Worm (Caenorhabditis elegans) whole organism, L4 larva: ENCODE data around the gene Y57E12AL.2.

ENCODE experiments used
- T20F7.1 ChIP-seq: fragments of 200-800 bp; sonication (Bioruptor generic); optimal IDR thresholded peaks from 2 replicates; lab custom pipeline; 2018; ENCODE audit warnings: mild to moderate bottlenecking, missing genetic modification characterization, missing compliant biosample characterization
- Y48G9A.11 ChIP-seq: fragments of 200-800 bp; sonication (Bioruptor generic); IDR thresholded peaks from 2 replicates; pipeline ENCODE4 v1.3.6; 2022; ENCODE audit warnings: missing genetic modification reagents, missing genetic modification characterization, missing compliant biosample characterization
- Y5F2A.4 ChIP-seq: fragments of 200-800 bp; sonication (Bioruptor generic); optimal IDR thresholded peaks from 2 replicates; lab custom pipeline; 2018; ENCODE audit warnings: mild to moderate bottlenecking, missing genetic modification characterization, missing compliant biosample characterization
- Y75B8A.6 ChIP-seq: fragments of 200-800 bp; sonication (Bioruptor generic); IDR thresholded peaks from 2 replicates; pipeline ENCODE4 v1.3.6; 2022; ENCODE audit warnings: missing genetic modification reagents, missing genetic modification characterization, missing compliant biosample characterization
- ZK337.2 ChIP-seq: fragments of 200-800 bp; sonication (Bioruptor generic); IDR thresholded peaks from 2 replicates; pipeline ENCODE4 v1.3.6; 2022; ENCODE audit warnings: missing genetic modification reagents, missing genetic modification characterization, missing compliant biosample characterization
- ZK546.5 ChIP-seq, 2 experiments: sonication (generic microtip); optimal IDR thresholded peaks; 2 replicates each; lab custom pipeline; 2017; ENCODE audit warnings: missing biosample characterization in 2 of 2, missing genetic modification characterization in 2 of 2
- aha-1 ChIP-seq: fragments of 150-350 bp; peaks from one replicate; lab custom pipeline; 2014; ENCODE audit warnings: missing biosample characterization, missing genetic modification characterization
- aly-2 ChIP-seq: sonication (generic microtip); optimal IDR thresholded peaks from 2 replicates; lab custom pipeline; 2018; ENCODE audit warnings: missing biosample characterization, missing genetic modification characterization
- ama-1 ChIP-seq: fragments of 150-350 bp; optimal IDR thresholded peaks from 2 replicates; lab custom pipeline; 2014; ENCODE audit warnings: inconsistent platforms, mixed read lengths
- attf-4 ChIP-seq: sonication (generic microtip); optimal IDR thresholded peaks from 3 replicates; lab custom pipeline; 2017; ENCODE audit warnings: missing biosample characterization, missing genetic modification characterization
- ceh-44 ChIP-seq: fragments of 200-800 bp; sonication (Bioruptor generic); IDR thresholded peaks from 2 replicates; pipeline ENCODE4 v1.3.6; 2022; ENCODE audit warnings: missing genetic modification reagents, missing genetic modification characterization, missing compliant biosample characterization
- ceh-82 ChIP-seq: sonication (generic microtip); optimal IDR thresholded peaks from 2 replicates; lab custom pipeline; 2017; ENCODE audit warnings: missing biosample characterization, missing genetic modification characterization
- daf-8 ChIP-seq: fragments of 200-800 bp; sonication (Bioruptor generic); IDR thresholded peaks from 2 replicates; pipeline ENCODE4 v1.3.6; 2022; ENCODE audit warnings: missing genetic modification characterization, missing compliant biosample characterization
- dmd-6 ChIP-seq: fragments of 200-800 bp; sonication (Bioruptor generic); IDR thresholded peaks from 2 replicates; pipeline ENCODE4 v1.3.6; 2022; ENCODE audit warnings: missing genetic modification reagents, missing genetic modification characterization, missing compliant biosample characterization
- dmd-8 ChIP-seq: fragments of 200-800 bp; sonication (Bioruptor generic); IDR thresholded peaks from 2 replicates; pipeline ENCODE4 v1.3.6; 2022; ENCODE audit warnings: missing genetic modification characterization, missing compliant biosample characterization
- dmd-9 ChIP-seq: fragments of 200-800 bp; sonication (Bioruptor generic); IDR thresholded peaks from 2 replicates; pipeline ENCODE4 v1.3.6; 2022; ENCODE audit warnings: missing genetic modification reagents, missing genetic modification characterization, missing compliant biosample characterization
- fkh-10 ChIP-seq: fragments of 150-350 bp; optimal IDR thresholded peaks from 2 replicates; lab custom pipeline; 2014; ENCODE audit warnings: missing biosample characterization, missing genetic modification reagents, missing genetic modification characterization
- lim-7 ChIP-seq: fragments of 200-800 bp; sonication (Bioruptor generic); IDR thresholded peaks from 2 replicates; pipeline ENCODE4 v1.3.6; 2022; ENCODE audit warnings: missing genetic modification characterization, missing compliant biosample characterization
- lin-39 ChIP-seq: fragments of 150-350 bp; optimal IDR thresholded peaks from 2 replicates; lab custom pipeline; 2014; ENCODE audit warnings: missing biosample characterization, missing genetic modification reagents, missing genetic modification characterization
- lsy-2 ChIP-seq, 2 experiments: fragments of 150-350 bp in 1 of 2; sonication (generic microtip) in 1 of 2; optimal IDR thresholded peaks; 2 replicates each; lab custom pipeline; 2014 to 2017; ENCODE audit warnings: missing biosample characterization in 2 of 2, missing genetic modification characterization in 2 of 2
- madf-9 ChIP-seq: fragments of 200-800 bp; sonication (Bioruptor generic); conservative IDR thresholded peaks from 2 replicates; pipeline ENCODE4 v1.3.6; 2022; ENCODE audit warnings: missing genetic modification reagents, missing genetic modification characterization, missing compliant biosample characterization
- mxl-3 ChIP-seq: fragments of 200-800 bp; sonication (Bioruptor generic); optimal IDR thresholded peaks from 2 replicates; lab custom pipeline; 2018; ENCODE audit warnings: mild to moderate bottlenecking, missing genetic modification characterization, missing compliant biosample characterization
- nhr-102 ChIP-seq: sonication (generic microtip); optimal IDR thresholded peaks from 2 replicates; lab custom pipeline; 2016; ENCODE audit warnings: mild to moderate bottlenecking, missing genetic modification characterization, moderate library complexity, missing compliant biosample characterization
- nhr-25 ChIP-seq: sonication (generic microtip); optimal IDR thresholded peaks from 2 replicates; lab custom pipeline; 2017; ENCODE audit warnings: missing genetic modification characterization, mild to moderate bottlenecking, missing compliant biosample characterization, antibody characterized with exemption, moderate library complexity, borderline replicate concordance; ENCODE audit not compliant: insufficient read depth
- nhr-48 ChIP-seq: sonication (generic microtip); optimal IDR thresholded peaks from 2 replicates; lab custom pipeline; 2016; ENCODE audit warnings: mild to moderate bottlenecking, missing genetic modification characterization, missing compliant biosample characterization
- nhr-77 ChIP-seq: fragments of 150-350 bp; optimal IDR thresholded peaks from 2 replicates; lab custom pipeline; 2014; ENCODE audit warnings: missing biosample characterization, missing genetic modification characterization
- php-3 ChIP-seq: fragments of 200-800 bp; sonication (Bioruptor generic); IDR thresholded peaks from 2 replicates; pipeline ENCODE4 v1.3.6; 2022; ENCODE audit warnings: missing genetic modification reagents, missing genetic modification characterization, missing compliant biosample characterization
- rbr-2 ChIP-seq: sonication (generic microtip); optimal IDR thresholded peaks from 2 replicates; lab custom pipeline; 2016; ENCODE audit warnings: missing genotype, missing genetic modification characterization, missing compliant biosample characterization
- skn-1 ChIP-seq: fragments of 150-350 bp; optimal IDR thresholded peaks from 2 replicates; lab custom pipeline; 2014; ENCODE audit warnings: missing biosample characterization, missing genetic modification characterization
- tra-1 ChIP-seq: fragments of 200-800 bp; sonication (Bioruptor generic); IDR thresholded peaks from 2 replicates; pipeline ENCODE4 v1.3.6; 2022; ENCODE audit warnings: missing genetic modification reagents, missing genetic modification characterization, missing compliant biosample characterization
- unc-62 ChIP-seq, 3 experiments: fragments of 150-350 bp in 1 of 3; sonication (generic microtip); optimal IDR thresholded peaks in 2 of 3; peaks in 1 of 3; 1 replicate in 1 of 3; 2 replicates in 2 of 3; lab custom pipeline; 2014 to 2017; ENCODE audit warnings: missing biosample characterization in 3 of 3, missing genetic modification characterization in 3 of 3, missing genetic modification reagents in 3 of 3, missing genotype in 1 of 3
- zip-2 ChIP-seq: fragments of 150-350 bp; optimal IDR thresholded peaks from 2 replicates; lab custom pipeline; 2014; ENCODE audit warnings: missing biosample characterization, missing genetic modification characterization
- ztf-11 ChIP-seq: fragments of 150-350 bp; optimal IDR thresholded peaks from 2 replicates; lab custom pipeline; 2014; ENCODE audit warnings: missing biosample characterization, missing genetic modification characterization
- ztf-7 ChIP-seq: fragments of 150-350 bp; optimal IDR thresholded peaks from 2 replicates; lab custom pipeline; 2014; ENCODE audit warnings: missing biosample characterization, missing genetic modification characterization

Gene Y57E12AL.2

DNA sequence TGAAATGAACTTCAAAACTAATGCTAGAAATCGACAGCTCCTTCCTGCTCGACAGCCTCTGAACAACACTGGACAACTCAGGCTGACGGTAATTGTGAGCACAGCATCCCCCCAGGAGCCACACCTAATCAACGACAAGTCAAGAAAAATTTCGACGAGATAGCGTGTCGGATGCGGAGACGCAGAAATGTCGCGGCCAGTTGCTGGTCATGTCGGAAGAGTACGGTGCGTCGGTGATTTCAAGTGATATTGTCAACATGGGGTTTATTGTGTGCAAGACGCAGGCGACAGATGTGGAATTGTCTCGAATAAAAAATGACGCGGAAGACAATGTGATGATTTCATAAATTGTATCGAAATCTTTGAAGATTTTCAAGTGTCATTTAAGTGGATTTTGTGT lies 21.4 kb upstream of the Y57E12AL.2 start, which contains the start of gene twk-11:
twk-11 (minus strand) TSS at position 101 of the 400 bp plus-strand sequence.
- TF ChIP-seq aha-1 (tag; lab: Kevin White, UChicago) (peak; percentile 7), rbr-2 (tag; lab: Kevin White, UChicago) (no peak)
- TF ChIP-seq, all 104 proteins: peak for 1

DNA sequence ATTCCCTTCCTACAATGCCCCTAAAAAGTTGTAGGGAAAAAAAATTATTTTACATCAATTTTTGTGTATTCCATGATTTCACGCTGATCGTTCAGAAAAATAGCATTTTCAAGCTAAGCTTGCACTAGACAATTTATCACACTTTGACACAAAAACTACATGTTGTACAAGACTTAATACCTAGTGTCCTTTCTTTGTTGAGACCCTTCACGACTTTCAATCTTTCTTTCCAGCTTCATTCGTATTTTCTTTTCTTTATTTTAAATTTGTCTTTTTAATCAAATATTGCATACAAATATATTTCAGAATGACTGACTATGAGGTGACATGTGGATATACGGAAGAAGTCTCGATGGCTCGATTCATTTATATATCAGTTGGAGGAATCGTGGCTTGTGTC lies 11.9 kb upstream of the Y57E12AL.2 start, which contains the start of gene F20A1.2:
F20A1.2 (plus strand) TSS at position 301 of the 400 bp plus-strand sequence.
- TF ChIP-seq skn-1 (tag; lab: Kevin White, UChicago) (no peak), madf-9 (GFP tag; lab: Robert Waterston, UW) (no peak)
- TF ChIP-seq, all 104 proteins: peak for 0

ce11 chrV:7047512-7047911 lies 10.4 kb upstream of the Y57E12AL.2 start, which contains the start of gene F20A1.8:
Gene F20A1.8, minus strand, starts transcription at chrV:7047612.
- no peak for TF ChIP-seq lin-39 (tag; lab: Kevin White, UChicago)
- TF ChIP-seq unc-62 (GFP tag; optimal IDR thresholded peaks at IDR 0.05 in 1 of 2; lab: Kevin White, UChicago), result peak in 1 of 2 experiments; percentile 16
- no peak for TF ChIP-seq unc-62 (tag; optimal IDR thresholded peaks at IDR 0.05; lab: Kevin White, UChicago)
- TF ChIP-seq, all 104 proteins: peak for 1

ce11 chrV:7050153-7050552 lies 7.7 kb upstream of the Y57E12AL.2 start:
- TF ChIP-seq unc-62 (GFP tag; optimal IDR thresholded peaks at IDR 0.05 in 1 of 2; lab: Kevin White, UChicago) (peak in 1 of 2 experiments; percentile 92), unc-62 (tag; optimal IDR thresholded peaks at IDR 0.05; lab: Kevin White, UChicago) (no peak), rbr-2 (tag; lab: Kevin White, UChicago) (no peak), lsy-2 (tag; optimal IDR thresholded peaks at IDR 0.05; lab: Kevin White, UChicago) (no peak), aha-1 (tag; lab: Kevin White, UChicago) (peak; percentile 27), zip-2 (tag; lab: Kevin White, UChicago) (no peak), ceh-44 (GFP tag; lab: Robert Waterston, UW) (no peak), ZK546.5 (tag; optimal IDR thresholded peaks at IDR 0.05; lab: Kevin White, UChicago) (no peak), Y75B8A.6 (GFP tag; lab: Robert Waterston, UW) (no peak), ama-1 (lab: Kevin White, UChicago) (no peak), aly-2 (tag; lab: Kevin White, UChicago) (no peak), fkh-10 (GFP tag; lab: Kevin White, UChicago) (no peak)

DNA sequence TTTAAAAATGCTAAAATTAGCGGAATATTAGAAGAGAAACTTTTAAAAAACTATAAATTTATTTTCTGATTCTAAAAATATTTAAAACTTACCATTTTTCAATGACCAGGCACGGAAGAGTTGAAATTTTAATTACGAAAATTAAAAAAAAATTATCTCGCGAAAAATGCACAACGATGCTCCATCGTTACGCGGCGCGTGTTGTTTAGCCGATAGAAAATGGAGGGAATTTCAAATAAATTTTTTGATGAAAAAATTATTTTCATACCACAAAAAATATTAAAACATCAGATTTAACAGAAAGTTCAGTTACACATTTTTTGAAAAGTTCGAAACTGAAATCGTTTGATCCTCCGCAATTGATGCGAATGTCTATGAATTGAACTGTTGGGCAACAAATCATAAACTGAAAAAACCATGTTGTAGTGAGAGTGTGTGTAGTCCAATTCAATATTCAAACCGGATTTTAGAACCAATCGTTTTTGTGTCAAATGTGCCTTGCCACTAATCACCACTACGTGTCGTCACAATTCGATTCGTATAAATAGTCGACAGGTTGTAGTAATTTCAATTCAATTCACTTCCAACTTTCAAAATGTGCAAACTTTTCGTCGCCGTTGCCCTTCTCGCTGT lies 6.6 kb upstream of the Y57E12AL.2 start, which contains the start of the genes tofu-2 and spig-1:
tofu-2 (minus strand) TSS at position 116 of the 633 bp plus-strand sequence.
spig-1 (plus strand) TSS at position 583 of the 633 bp plus-strand sequence.
- peak; percentile 96 for TF ChIP-seq Y48G9A.11
- no peak for TF ChIP-seq tra-1 (GFP tag; lab: Robert Waterston, UW)

ce11 chrV:7053100-7053499 lies 4.8 kb upstream of the Y57E12AL.2 start, which contains the start of gene txt-17:
Gene txt-17, minus strand, starts transcription at chrV:7053200.
- TF ChIP-seq aly-2 (tag; lab: Kevin White, UChicago) (no peak), nhr-102 (tag; lab: Kevin White, UChicago) (no peak), nhr-77 (no peak), php-3 (GFP tag; lab: Robert Waterston, UW) (no peak), nhr-25 (tag; lab: Kevin White, UChicago) (no peak), dmd-8 (no peak), ZK337.2 (GFP tag; lab: Robert Waterston, UW) (no peak), attf-4 (tag; lab: Kevin White, UChicago) (no peak), T20F7.1 (no peak), ztf-7 (tag; lab: Kevin White, UChicago) (no peak), daf-8 (GFP tag; lab: Robert Waterston, UW) (no peak), mxl-3 (GFP tag; lab: Kevin White, UChicago) (no peak), dmd-9 (GFP tag; lab: Robert Waterston, UW) (no peak), nhr-48 (tag; lab: Kevin White, UChicago) (no peak), fkh-10 (GFP tag; lab: Kevin White, UChicago) (no peak), Y5F2A.4 (GFP tag; lab: Kevin White, UChicago) (no peak), dmd-6 (no peak), lim-7 (GFP tag; lab: Robert Waterston, UW) (no peak), ceh-82 (tag; lab: Kevin White, UChicago) (no peak), ztf-11 (tag; lab: Kevin White, UChicago) (no peak)
- TF ChIP-seq, all 104 proteins: peak for 0
